Worm (Caenorhabditis elegans): Measurements from ENCODE around the gene dnj-23.
A peak's percentile ranks its signal among the peaks of the same experiment; 100 is the strongest.

dnj-23 gene

DNA sequence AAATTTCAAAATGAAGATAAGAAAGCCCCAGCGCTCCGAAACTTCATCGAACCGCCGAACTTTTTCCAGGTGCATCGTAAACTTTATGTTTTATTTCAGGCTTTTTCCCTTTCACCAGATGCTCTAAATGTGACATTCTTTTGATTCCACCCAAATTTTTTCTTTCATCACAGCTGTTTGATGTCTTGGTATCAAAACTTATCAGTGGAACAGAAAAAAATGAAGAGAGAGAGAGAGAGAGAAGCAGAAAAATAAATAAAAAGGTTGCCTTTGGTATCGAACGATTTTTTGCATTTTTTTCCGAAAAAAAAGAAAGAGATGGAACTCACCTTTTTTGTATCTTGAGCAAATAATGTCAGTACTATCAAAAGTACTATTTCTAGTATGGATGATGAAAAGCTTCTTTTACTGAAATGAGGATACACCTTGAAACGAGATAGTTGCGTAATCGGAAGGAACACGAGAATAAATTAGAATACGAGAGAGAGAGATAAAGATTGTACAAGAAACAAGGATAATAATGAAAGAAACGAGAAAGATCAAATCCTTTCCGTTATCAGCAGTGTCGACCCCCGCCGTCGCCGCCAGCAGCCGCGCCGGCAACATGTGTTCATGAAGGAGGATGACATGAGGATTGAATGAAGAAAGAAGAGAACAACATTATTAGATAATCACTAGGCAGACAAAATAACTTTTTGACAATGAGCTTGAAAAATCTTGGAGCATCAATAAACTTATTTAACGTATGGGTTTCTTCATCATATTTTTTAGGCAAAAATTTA lies 32.1 kb downstream of the dnj-23 start:
- no peak for TF ChIP-seq snpc-4 (tag; optimal IDR thresholded peaks at IDR 0.05)
- no peak for TF ChIP-seq snpc-1.2 (GFP tag; IDR thresholded peaks at IDR 0.05)
- TF ChIP-seq ceh-20 (GFP tag; IDR thresholded peaks at IDR 0.05), result no peak
- no peak for TF ChIP-seq gei-8 (GFP tag; optimal IDR thresholded peaks at IDR 0.05)
- TF ChIP-seq nhr-28 (tag; optimal IDR thresholded peaks at IDR 0.05), result peak; percentile 13
- TF ChIP-seq nhr-237 (tag; optimal IDR thresholded peaks at IDR 0.05), result no peak
- no peak for TF ChIP-seq pha-4 (GFP tag; IDR thresholded peaks at IDR 0.05)
- TF ChIP-seq pha-4 (tag; optimal IDR thresholded peaks at IDR 0.05), result no peak
- TF ChIP-seq spr-3 (GFP tag; optimal IDR thresholded peaks at IDR 0.05), result no peak
- no peak for TF ChIP-seq tag-97 (GFP tag; IDR thresholded peaks at IDR 0.05)
- TF ChIP-seq spr-1 (tag; optimal IDR thresholded peaks at IDR 0.05), result no peak
- no peak for TF ChIP-seq rbr-2 (tag; optimal IDR thresholded peaks at IDR 0.05)
- no peak for TF ChIP-seq T26A8.4 (GFP tag; IDR thresholded peaks at IDR 0.05)
- no peak for TF ChIP-seq cey-2 (tag; optimal IDR thresholded peaks at IDR 0.05; ENCODE audit: borderline replicate concordance, insufficient read depth)
- TF ChIP-seq ama-1 (optimal IDR thresholded peaks at IDR 0.05), result no peak
- TF ChIP-seq dmd-6 (GFP tag; IDR thresholded peaks at IDR 0.05), result peak; percentile 35
- TF ChIP-seq dve-1 (tag; optimal IDR thresholded peaks at IDR 0.05; ENCODE audit: insufficient read depth), result no peak
- no peak for TF ChIP-seq ceh-32 (tag; optimal IDR thresholded peaks at IDR 0.05; ENCODE audit: poor library complexity)
- no peak for TF ChIP-seq fkh-10 (GFP tag; optimal IDR thresholded peaks at IDR 0.05)
- no peak for TF ChIP-seq ztf-11 (tag; optimal IDR thresholded peaks at IDR 0.05)
- no peak for TF ChIP-seq zfp-2 (tag; optimal IDR thresholded peaks at IDR 0.05)
- peak; percentile 53 for TF ChIP-seq hlh-30 (tag; optimal IDR thresholded peaks at IDR 0.05; ENCODE audit: insufficient read depth)
- TF ChIP-seq sdz-12 (GFP tag; optimal IDR thresholded peaks at IDR 0.05), result no peak
- no peak for TF ChIP-seq ceh-44 (GFP tag; IDR thresholded peaks at IDR 0.05)
- TF ChIP-seq jun-1 (tag; optimal IDR thresholded peaks at IDR 0.05), result no peak
- TF ChIP-seq mdl-1 (tag; optimal IDR thresholded peaks at IDR 0.05), result peak in 1 of 2 experiments; percentile 9
- no peak for TF ChIP-seq daf-16 (GFP tag; optimal IDR thresholded peaks at IDR 0.05)
- no peak for TF ChIP-seq daf-16 (tag; optimal IDR thresholded peaks at IDR 0.05)
- TF ChIP-seq zag-1 (tag; optimal IDR thresholded peaks at IDR 0.05), result no peak
- TF ChIP-seq aha-1 (tag), result peak; percentile 92
- TF ChIP-seq zip-11 (GFP tag; IDR thresholded peaks at IDR 0.05), result no peak
- TF ChIP-seq tra-1 (GFP tag; IDR thresholded peaks at IDR 0.05), result no peak
- TF ChIP-seq mes-2 (tag; optimal IDR thresholded peaks at IDR 0.05; ENCODE audit: poor library complexity, severe bottlenecking), result no peak
- TF ChIP-seq mep-1 (tag; optimal IDR thresholded peaks at IDR 0.05), result no peak
- TF ChIP-seq zfp-3 (GFP tag; conservative IDR thresholded peaks at IDR 0.05), result no peak
- TF ChIP-seq hif-1 (tag; optimal IDR thresholded peaks at IDR 0.05), result no peak
- no peak for TF ChIP-seq F26F4.8 (GFP tag; conservative IDR thresholded peaks at IDR 0.05)
- peak; percentile 57 for TF ChIP-seq pqm-1 (tag; optimal IDR thresholded peaks at IDR 0.05)
- peak; percentile 73 for TF ChIP-seq mxl-3 (GFP tag; optimal IDR thresholded peaks at IDR 0.05)

ce11 chrII:9074492-9074891 lies 33.9 kb downstream of the dnj-23 start:
- TF ChIP-seq nhr-48 (tag; optimal IDR thresholded peaks at IDR 0.05) (no peak), hlh-30 (tag; optimal IDR thresholded peaks at IDR 0.05; ENCODE audit: insufficient read depth) (no peak), unc-62 (GFP tag; optimal IDR thresholded peaks at IDR 0.05 in 1 of 2) (peak in 1 of 2 experiments; percentile 97), unc-62 (tag; optimal IDR thresholded peaks at IDR 0.05) (no peak), ces-1 (GFP tag; optimal IDR thresholded peaks at IDR 0.05) (no peak)
